Fruit fly (Drosophila melanogaster) whole organism, adult: ENCODE data around the gene CG3552.
A peak's percentile ranks its signal among the peaks of the same experiment; 100 is the strongest.

ENCODE experiments used
- CG11617 ChIP-seq: fragments of 200-800 bp; sonication (Bioruptor generic); optimal IDR thresholded peaks from 2 replicates; lab custom pipeline; 2017; ENCODE audit warnings: mild to moderate bottlenecking, missing biosample characterization, missing genetic modification reagents, missing genetic modification characterization
- CG14711 ChIP-seq: fragments of 200-800 bp; sonication (Bioruptor generic); optimal IDR thresholded peaks from 2 replicates; lab custom pipeline; 2018; ENCODE audit warnings: missing biosample characterization, mild to moderate bottlenecking, missing genetic modification characterization, moderate library complexity
- CG1620 ChIP-seq: fragments of 200-800 bp; sonication (Bioruptor generic); optimal IDR thresholded peaks from 2 replicates; lab custom pipeline; 2016; ENCODE audit warnings: missing biosample characterization, missing genetic modification characterization
- CG33017 ChIP-seq: fragments of 200-800 bp; sonication (Bioruptor generic); optimal IDR thresholded peaks from 2 replicates; lab custom pipeline; 2018; ENCODE audit warnings: missing biosample characterization, mild to moderate bottlenecking, missing genetic modification characterization, moderate library complexity
- CG7045 ChIP-seq: fragments of 200-800 bp; sonication (Bioruptor generic); optimal IDR thresholded peaks from 2 replicates; lab custom pipeline; 2017; ENCODE audit warnings: missing biosample characterization, mild to moderate bottlenecking, missing genetic modification characterization
- CG7101 ChIP-seq: fragments of 200-800 bp; sonication (Bioruptor generic); optimal IDR thresholded peaks from 2 replicates; lab custom pipeline; 2018; ENCODE audit warnings: missing biosample characterization, mild to moderate bottlenecking, missing genetic modification characterization, moderate library complexity
- Crg-1 ChIP-seq: fragments of 200-800 bp; sonication (Bioruptor generic); optimal IDR thresholded peaks from 2 replicates; lab custom pipeline; 2016; ENCODE audit warnings: missing biosample characterization, missing genetic modification characterization
- Mnt ChIP-seq: fragments of 200-800 bp; sonication (Bioruptor generic); optimal IDR thresholded peaks from 2 replicates; lab custom pipeline; 2016; ENCODE audit warnings: missing biosample characterization, mild to moderate bottlenecking, missing genetic modification characterization
- cic ChIP-seq: fragments of 200-800 bp; sonication (Bioruptor generic); optimal IDR thresholded peaks from 2 replicates; lab custom pipeline; 2017; ENCODE audit warnings: missing biosample characterization, mild to moderate bottlenecking, missing genetic modification characterization, moderate library complexity
- cnc ChIP-seq, 2 experiments: fragments of >200 bp; optimal IDR thresholded peaks; 2 replicates each; lab custom pipeline; 2017
- ovo ChIP-seq: fragments of 200-800 bp; sonication (Bioruptor generic); optimal IDR thresholded peaks from 2 replicates; lab custom pipeline; 2016; ENCODE audit warnings: missing biosample characterization, missing genetic modification characterization
- toe ChIP-seq: fragments of 200-800 bp; sonication (Bioruptor generic); optimal IDR thresholded peaks from 2 replicates; lab custom pipeline; 2016; ENCODE audit warnings: missing biosample characterization, missing genetic modification characterization

DNA sequence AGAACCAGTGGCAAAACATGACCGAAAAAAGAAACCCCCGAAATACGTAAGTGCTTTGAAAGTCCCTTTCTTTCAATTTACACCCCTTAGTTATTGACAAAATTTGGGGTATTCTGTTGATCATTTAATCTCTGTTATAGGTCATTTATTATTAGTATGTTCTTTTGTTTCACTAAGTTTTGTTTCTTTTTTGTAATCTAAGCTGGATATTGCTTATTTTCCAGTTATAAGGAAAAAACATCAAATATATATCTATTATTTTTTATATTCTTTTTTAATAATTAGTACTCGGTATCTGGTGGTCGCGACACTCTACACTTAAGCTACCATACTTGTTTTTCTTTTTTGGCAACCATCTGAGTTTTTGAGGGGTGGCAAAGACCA lies 52.5 kb downstream of the CG3552 start:
- no peak for TF ChIP-seq CG33017 (tag; lab: Kevin White, UChicago)
- TF ChIP-seq CG7101 (tag; lab: Kevin White, UChicago), result no peak
- no peak for TF ChIP-seq CG11617 (GFP tag; lab: Kevin White, UChicago)
- TF ChIP-seq Mnt (GFP tag; lab: Kevin White, UChicago), result no peak
- TF ChIP-seq CG14711 (tag; lab: Kevin White, UChicago), result peak; percentile 24
- TF ChIP-seq CG1620 (GFP tag; lab: Kevin White, UChicago), result no peak
- TF ChIP-seq cnc (optimal IDR thresholded peaks at IDR 0.05; lab: Kevin White, UChicago), result no peak
- TF ChIP-seq cic (GFP tag; lab: Kevin White, UChicago), result no peak
- TF ChIP-seq Crg-1 (GFP tag; lab: Kevin White, UChicago), result no peak
- no peak for TF ChIP-seq toe (GFP tag; lab: Kevin White, UChicago)
- no peak for TF ChIP-seq CG7045 (GFP tag; lab: Kevin White, UChicago)
- TF ChIP-seq ovo (GFP tag; lab: Kevin White, UChicago), result no peak
